Worm (Caenorhabditis elegans) whole organism, young adult: Measurements from ENCODE around the gene Y73F8A.13.

ENCODE experiments used
- B0019.2 ChIP-seq: fragments of 200-800 bp; sonication (Bioruptor generic); conservative IDR thresholded peaks from 2 replicates; pipeline ENCODE4 v1.3.6; 2022; ENCODE audit warnings: missing genetic modification reagents, missing genetic modification characterization, missing compliant biosample characterization
- B0261.1 ChIP-seq: sonication (generic microtip); optimal IDR thresholded peaks from 2 replicates; lab custom pipeline; 2016; ENCODE audit warnings: mild to moderate bottlenecking, missing genetic modification characterization, moderate library complexity, missing compliant biosample characterization
- B0336.3 ChIP-seq: fragments of 200-800 bp; sonication (Bioruptor generic); IDR thresholded peaks from 2 replicates; pipeline ENCODE4 v1.3.6; 2022; ENCODE audit warnings: missing genetic modification characterization, missing compliant biosample characterization
- F22D6.2 ChIP-seq: sonication (generic microtip); optimal IDR thresholded peaks from 2 replicates; lab custom pipeline; 2016; ENCODE audit warnings: mild to moderate bottlenecking, missing genetic modification characterization, missing compliant biosample characterization
- F23B12.7 ChIP-seq: sonication (generic microtip); optimal IDR thresholded peaks from 2 replicates; lab custom pipeline; 2017; ENCODE audit warnings: missing genetic modification characterization, mild to moderate bottlenecking, missing compliant biosample characterization, antibody characterized with exemption, moderate library complexity; ENCODE audit not compliant: insufficient read depth
- F37B4.10 ChIP-seq: fragments of 200-800 bp; sonication (Bioruptor generic); IDR thresholded peaks from 2 replicates; pipeline ENCODE4 v1.3.6; 2022; ENCODE audit warnings: missing genetic modification characterization, missing compliant biosample characterization
- F39B2.1 ChIP-seq: fragments of 200-800 bp; sonication (Bioruptor generic); IDR thresholded peaks from 2 replicates; pipeline ENCODE4 v1.3.6; 2022; ENCODE audit warnings: missing genetic modification reagents, missing genetic modification characterization, missing compliant biosample characterization
- F55B11.4 ChIP-seq: sonication (generic microtip); optimal IDR thresholded peaks from 2 replicates; lab custom pipeline; 2016; ENCODE audit warnings: missing compliant biosample characterization, missing genetic modification characterization, borderline replicate concordance; ENCODE audit not compliant: insufficient read depth
- K11D2.4 ChIP-seq: fragments of 200-800 bp; sonication (Bioruptor generic); IDR thresholded peaks from 2 replicates; pipeline ENCODE4 v1.3.6; 2022; ENCODE audit warnings: missing genetic modification reagents, missing genetic modification characterization, missing compliant biosample characterization
- K12H6.12 ChIP-seq: fragments of 200-800 bp; sonication (Bioruptor generic); optimal IDR thresholded peaks from 2 replicates; lab custom pipeline; 2018; ENCODE audit warnings: mild to moderate bottlenecking, missing genetic modification characterization, missing compliant biosample characterization
- T07F8.4 ChIP-seq: sonication (generic microtip); optimal IDR thresholded peaks from 2 replicates; lab custom pipeline; 2016; ENCODE audit warnings: mild to moderate bottlenecking, missing genetic modification characterization, moderate library complexity, missing compliant biosample characterization
- Y53F4B.3 ChIP-seq: fragments of 200-800 bp; sonication (Bioruptor generic); IDR thresholded peaks from 2 replicates; pipeline ENCODE4 v1.3.6; 2022; ENCODE audit warnings: missing genetic modification reagents, missing genetic modification characterization, missing compliant biosample characterization
- Y53G8AR.9 ChIP-seq: fragments of 200-800 bp; sonication (Bioruptor generic); conservative IDR thresholded peaks from 2 replicates; pipeline ENCODE4 v1.3.6; 2022; ENCODE audit warnings: missing genetic modification reagents, missing genetic modification characterization, missing compliant biosample characterization
- Y67H2A.10 ChIP-seq: fragments of 200-800 bp; sonication (Bioruptor generic); conservative IDR thresholded peaks from 2 replicates; pipeline ENCODE4 v1.3.6; 2022; ENCODE audit warnings: missing genetic modification reagents, missing genetic modification characterization, missing compliant biosample characterization
- Y79H2A.3 ChIP-seq: fragments of 200-800 bp; sonication (Bioruptor generic); conservative IDR thresholded peaks from 2 replicates; pipeline ENCODE4 v1.3.6; 2022; ENCODE audit warnings: missing genetic modification reagents, missing genetic modification characterization, missing compliant biosample characterization
- Y95B8A.8 ChIP-seq: fragments of 200-800 bp; sonication (Bioruptor generic); IDR thresholded peaks from 2 replicates; pipeline ENCODE4 v1.3.6; 2022; ENCODE audit warnings: missing genetic modification reagents, missing genetic modification characterization, missing compliant biosample characterization
- ZK185.1 ChIP-seq: sonication (generic microtip); optimal IDR thresholded peaks from 2 replicates; lab custom pipeline; 2016; ENCODE audit warnings: mild to moderate bottlenecking, missing genetic modification characterization, missing compliant biosample characterization; ENCODE audit not compliant: poor library complexity, severe bottlenecking
- akir-1 ChIP-seq: fragments of 200-800 bp; sonication (Bioruptor generic); optimal IDR thresholded peaks from 2 replicates; lab custom pipeline; 2018; ENCODE audit warnings: mild to moderate bottlenecking, missing genetic modification characterization, moderate library complexity, missing compliant biosample characterization
- aptf-2 ChIP-seq: fragments of 200-800 bp; sonication (Bioruptor generic); conservative IDR thresholded peaks from 2 replicates; pipeline ENCODE4 v1.3.6; 2022; ENCODE audit warnings: missing genetic modification reagents, missing genetic modification characterization, missing compliant biosample characterization
- athp-1 ChIP-seq: sonication (generic microtip); optimal IDR thresholded peaks from 2 replicates; lab custom pipeline; 2017; ENCODE audit warnings: mild to moderate bottlenecking, missing genetic modification characterization, missing compliant biosample characterization
- attf-5 ChIP-seq: fragments of 200-800 bp; sonication (Bioruptor generic); optimal IDR thresholded peaks from 2 replicates; lab custom pipeline; 2018; ENCODE audit warnings: mild to moderate bottlenecking, missing genetic modification characterization, missing compliant biosample characterization
- bed-1 ChIP-seq: fragments of 200-800 bp; sonication (Bioruptor generic); IDR thresholded peaks from 2 replicates; pipeline ENCODE4 v1.3.6; 2022; ENCODE audit warnings: missing genetic modification reagents, missing genetic modification characterization, missing compliant biosample characterization
- bed-2 ChIP-seq: fragments of 200-800 bp; sonication (Bioruptor generic); IDR thresholded peaks from 2 replicates; pipeline ENCODE4 v1.3.6; 2022; ENCODE audit warnings: missing genetic modification reagents, missing genetic modification characterization, missing compliant biosample characterization
- ccch-3 ChIP-seq: fragments of 200-800 bp; sonication (Bioruptor generic); optimal IDR thresholded peaks from 2 replicates; lab custom pipeline; 2018; ENCODE audit warnings: mild to moderate bottlenecking, missing genetic modification characterization, missing compliant biosample characterization
- ceh-40 ChIP-seq: fragments of 200-800 bp; sonication (Bioruptor generic); IDR thresholded peaks from 2 replicates; pipeline ENCODE4 v1.3.6; 2022; ENCODE audit warnings: missing genetic modification characterization, missing compliant biosample characterization
- ceh-58 ChIP-seq: fragments of 200-800 bp; sonication (Bioruptor generic); IDR thresholded peaks from 2 replicates; pipeline ENCODE4 v1.3.6; 2022; ENCODE audit warnings: missing genetic modification characterization, missing compliant biosample characterization
- ceh-79 ChIP-seq: sonication (generic microtip); optimal IDR thresholded peaks from 2 replicates; lab custom pipeline; 2017; ENCODE audit warnings: mild to moderate bottlenecking, missing genetic modification characterization, missing compliant biosample characterization
- die-1 ChIP-seq: sonication (generic microtip); optimal IDR thresholded peaks from 2 replicates; lab custom pipeline; 2016; ENCODE audit warnings: missing genotype, mild to moderate bottlenecking, missing genetic modification characterization, missing compliant biosample characterization
- dox-1 ChIP-seq: fragments of 200-800 bp; sonication (Bioruptor generic); IDR thresholded peaks from 2 replicates; pipeline ENCODE4 v1.3.6; 2022; ENCODE audit warnings: missing genetic modification reagents, missing genetic modification characterization, missing compliant biosample characterization
- dpff-1 ChIP-seq: sonication (generic microtip); optimal IDR thresholded peaks from 2 replicates; lab custom pipeline; 2017; ENCODE audit warnings: mild to moderate bottlenecking, missing genetic modification characterization, missing compliant biosample characterization
- fkh-3 ChIP-seq: sonication (generic microtip); optimal IDR thresholded peaks from 2 replicates; lab custom pipeline; 2016; ENCODE audit warnings: mild to moderate bottlenecking, missing genetic modification characterization, missing compliant biosample characterization
- hlh-26 ChIP-seq: fragments of 200-800 bp; sonication (Bioruptor generic); conservative IDR thresholded peaks from 2 replicates; pipeline ENCODE4 v1.3.6; 2022; ENCODE audit warnings: missing genetic modification reagents, missing genetic modification characterization, missing compliant biosample characterization
- hrde-1 ChIP-seq: sonication (generic microtip); optimal IDR thresholded peaks from 2 replicates; lab custom pipeline; 2016; ENCODE audit warnings: missing genetic modification characterization, mild to moderate bottlenecking, missing compliant biosample characterization, moderate library complexity, missing genotype, missing genetic modification reagents, borderline replicate concordance
- lir-1 ChIP-seq: fragments of 200-800 bp; sonication (Bioruptor generic); conservative IDR thresholded peaks from 2 replicates; pipeline ENCODE4 v1.3.6; 2022; ENCODE audit warnings: missing genetic modification reagents, missing genetic modification characterization, missing compliant biosample characterization
- madf-6 ChIP-seq: fragments of 200-800 bp; sonication (Bioruptor generic); IDR thresholded peaks from 2 replicates; pipeline ENCODE4 v1.3.6; 2022; ENCODE audit warnings: missing genetic modification reagents, missing genetic modification characterization, missing compliant biosample characterization
- mel-28 ChIP-seq: sonication (generic microtip); optimal IDR thresholded peaks from 2 replicates; lab custom pipeline; 2016; ENCODE audit warnings: borderline replicate concordance, mild to moderate bottlenecking, missing genetic modification characterization, missing compliant biosample characterization
- mxl-1 ChIP-seq: sonication (generic microtip); optimal IDR thresholded peaks from 2 replicates; lab custom pipeline; 2016; ENCODE audit warnings: missing genetic modification characterization, missing compliant biosample characterization
- nfya-1 ChIP-seq: sonication (generic microtip); optimal IDR thresholded peaks from 2 replicates; lab custom pipeline; 2017; ENCODE audit warnings: antibody characterized with exemption, missing compliant biosample characterization, missing genetic modification characterization, borderline replicate concordance; ENCODE audit not compliant: insufficient read depth
- nfya-2 ChIP-seq: fragments of 200-800 bp; sonication (Bioruptor generic); IDR thresholded peaks from 2 replicates; pipeline ENCODE4 v1.3.6; 2022; ENCODE audit warnings: missing genetic modification reagents, missing genetic modification characterization, missing compliant biosample characterization
- nhr-120 ChIP-seq: fragments of 200-800 bp; sonication (Bioruptor generic); IDR thresholded peaks from 2 replicates; pipeline ENCODE4 v1.3.6; 2022; ENCODE audit warnings: missing genetic modification characterization, missing compliant biosample characterization
- repo-1 ChIP-seq: sonication (generic microtip); optimal IDR thresholded peaks from 2 replicates; lab custom pipeline; 2017; ENCODE audit warnings: mild to moderate bottlenecking, missing genetic modification characterization, missing compliant biosample characterization
- rpc-1 ChIP-seq, 2 experiments: fragments of 150-350 bp in 1 of 2; sonication (generic microtip) in 1 of 2; optimal IDR thresholded peaks; 2 replicates each; lab custom pipeline; 2014 to 2018; ENCODE audit warnings: missing biosample characterization in 1 of 2, missing genetic modification characterization in 1 of 2, missing genetic modification reagents in 1 of 2, missing genotype in 1 of 2
- snpc-4 ChIP-seq, 5 experiments: fragments of 150-350 bp in 1 of 5; sonication (generic microtip) in 4 of 5; optimal IDR thresholded peaks; 2 replicates each; lab custom pipeline; 2014 to 2018; ENCODE audit warnings: missing genetic modification characterization in 5 of 5, missing biosample characterization in 3 of 5, antibody characterized with exemption in 2 of 5, mild to moderate bottlenecking in 2 of 5, missing compliant biosample characterization in 2 of 5, missing genotype in 2 of 5, moderate library complexity in 2 of 5, missing genetic modification reagents in 1 of 5
- somi-1 ChIP-seq: fragments of 200-800 bp; sonication (Bioruptor generic); optimal IDR thresholded peaks from 2 replicates; lab custom pipeline; 2018; ENCODE audit warnings: mild to moderate bottlenecking, missing genetic modification characterization, missing compliant biosample characterization
- tbp1 ChIP-seq: fragments of 200-800 bp; sonication (Bioruptor generic); optimal IDR thresholded peaks from 2 replicates; lab custom pipeline; 2018; ENCODE audit warnings: mild to moderate bottlenecking, missing genetic modification characterization, missing compliant biosample characterization
- ztf-18 ChIP-seq: sonication (generic microtip); optimal IDR thresholded peaks from 2 replicates; lab custom pipeline; 2016; ENCODE audit warnings: missing genotype, mild to moderate bottlenecking, missing genetic modification characterization, missing compliant biosample characterization
- ztf-22 ChIP-seq: fragments of 200-800 bp; sonication (Bioruptor generic); optimal IDR thresholded peaks from 2 replicates; lab custom pipeline; 2018; ENCODE audit warnings: mild to moderate bottlenecking, missing genetic modification characterization, moderate library complexity, missing compliant biosample characterization
- ztf-25 ChIP-seq: fragments of 200-800 bp; sonication (Bioruptor generic); IDR thresholded peaks from 2 replicates; pipeline ENCODE4 v1.3.6; 2022; ENCODE audit warnings: missing genetic modification reagents, missing genetic modification characterization, missing compliant biosample characterization

The Y73F8A.13 gene

ce11 chrIV:15289508-15289907 lies 22.5 kb upstream of the Y73F8A.13 start (continued):
- TF ChIP-seq nfya-2: no peak
- peak; percentile 76 for TF ChIP-seq ztf-18 (tag; lab: Kevin White, UChicago)
- no peak for TF ChIP-seq K12H6.12 (tag; lab: Kevin White, UChicago)
- no peak for TF ChIP-seq aptf-2 (GFP tag; lab: Robert Waterston, UW)
- TF ChIP-seq F55B11.4 (tag; lab: Kevin White, UChicago): no peak
- TF ChIP-seq hlh-26 (GFP tag; lab: Robert Waterston, UW): no peak
- TF ChIP-seq nhr-120 (GFP tag; lab: Robert Waterston, UW): no peak
- no peak for TF ChIP-seq ccch-3
- TF ChIP-seq F22D6.2: no peak
- peak; percentile 22 for TF ChIP-seq attf-5 (GFP tag; lab: Kevin White, UChicago)
- TF ChIP-seq ceh-58: no peak
- no peak for TF ChIP-seq nfya-1
- TF ChIP-seq athp-1 (tag; lab: Kevin White, UChicago): no peak
- no peak for TF ChIP-seq ceh-40 (GFP tag; lab: Robert Waterston, UW)
- TF ChIP-seq bed-2 (GFP tag; lab: Robert Waterston, UW): no peak
- 0 out of 2 replicates have a peak, but pooled peaks have one; percentile 12 for TF ChIP-seq lir-1
- peak; percentile 54 for TF ChIP-seq mxl-1
- peak; percentile 89 for TF ChIP-seq snpc-4 (GFP tag; optimal IDR thresholded peaks at IDR 0.05; lab: Kevin White, UChicago)
- peak; percentile 34 to 97 (median 92) for TF ChIP-seq snpc-4 (tag; optimal IDR thresholded peaks at IDR 0.05; lab: Kevin White, UChicago)
- TF ChIP-seq B0019.2 (GFP tag; lab: Robert Waterston, UW): no peak
- TF ChIP-seq Y95B8A.8 (GFP tag; lab: Robert Waterston, UW): no peak
- no peak for TF ChIP-seq fkh-3 (tag; lab: Kevin White, UChicago)
- no peak for TF ChIP-seq dpff-1 (tag; lab: Kevin White, UChicago)
- peak; percentile 75 for TF ChIP-seq rpc-1 (optimal IDR thresholded peaks at IDR 0.05; lab: Kevin White, UChicago)
- peak; percentile 88 for TF ChIP-seq rpc-1 (tag; optimal IDR thresholded peaks at IDR 0.05; lab: Kevin White, UChicago)
- TF ChIP-seq akir-1: no peak
- TF ChIP-seq F23B12.7: peak; percentile 78
- no peak for TF ChIP-seq ztf-22 (GFP tag; lab: Kevin White, UChicago)
- TF ChIP-seq Y67H2A.10: no peak
- no peak for TF ChIP-seq F39B2.1 (GFP tag; lab: Robert Waterston, UW)
- TF ChIP-seq Y53G8AR.9: no peak
- TF ChIP-seq die-1 (tag; lab: Kevin White, UChicago): peak; percentile 74
- no peak for TF ChIP-seq dox-1 (GFP tag; lab: Robert Waterston, UW)
- TF ChIP-seq madf-6 (GFP tag; lab: Robert Waterston, UW): no peak
- no peak for TF ChIP-seq somi-1 (GFP tag; lab: Kevin White, UChicago)
- TF ChIP-seq bed-1 (GFP tag; lab: Robert Waterston, UW): no peak
- TF ChIP-seq mel-28 (tag; lab: Kevin White, UChicago): no peak
- TF ChIP-seq repo-1 (tag; lab: Kevin White, UChicago): no peak
- TF ChIP-seq tbp1 (GFP tag; lab: Kevin White, UChicago): peak; percentile 98
- no peak for TF ChIP-seq F37B4.10 (GFP tag; lab: Robert Waterston, UW)
- no peak for TF ChIP-seq hrde-1 (tag; lab: Kevin White, UChicago)
- peak; percentile 63 for TF ChIP-seq ZK185.1 (tag; lab: Kevin White, UChicago)
- no peak for TF ChIP-seq K11D2.4 (GFP tag; lab: Robert Waterston, UW)
- TF ChIP-seq Y53F4B.3 (GFP tag; lab: Robert Waterston, UW): 0 out of 2 replicates have a peak, but pooled peaks have one; percentile 11
- TF ChIP-seq B0336.3 (GFP tag; lab: Robert Waterston, UW): no peak
- peak; percentile 85 for TF ChIP-seq B0261.1 (tag; lab: Kevin White, UChicago)
- peak; percentile 34 for TF ChIP-seq T07F8.4
- TF ChIP-seq ztf-25 (GFP tag; lab: Robert Waterston, UW): peak; percentile 76; the same call in 1 of the 2 replicates
- TF ChIP-seq ceh-79: no peak
- TF ChIP-seq Y79H2A.3 (GFP tag; lab: Robert Waterston, UW): no peak
